Worm (Caenorhabditis elegans) whole organism, L2 larva: ENCODE results near the gene epic-2.

Source experiments
- ama-1 ChIP-seq: fragments of 150-350 bp; optimal IDR thresholded peaks from 2 replicates; lab custom pipeline; 2018; ENCODE audit warnings: inconsistent platforms
- ceh-16 ChIP-seq: fragments of 150-350 bp; optimal IDR thresholded peaks from 2 replicates; lab custom pipeline; 2014; ENCODE audit warnings: missing biosample characterization, missing genetic modification characterization
- fos-1 ChIP-seq: fragments of 150-350 bp; optimal IDR thresholded peaks from 2 replicates; lab custom pipeline; 2014; ENCODE audit warnings: missing biosample characterization, missing genetic modification characterization
- lin-39 ChIP-seq: fragments of 150-350 bp; optimal IDR thresholded peaks from 2 replicates; lab custom pipeline; 2014; ENCODE audit warnings: missing biosample characterization, missing genetic modification reagents, missing genetic modification characterization
- lsy-2 ChIP-seq, 2 experiments: fragments of 150-350 bp in 1 of 2; sonication (generic microtip) in 1 of 2; optimal IDR thresholded peaks; 2 replicates each; lab custom pipeline; 2014 to 2017; ENCODE audit warnings: missing biosample characterization in 2 of 2, missing genetic modification characterization in 2 of 2
- nhr-12 ChIP-seq: fragments of 150-350 bp; optimal IDR thresholded peaks from 2 replicates; lab custom pipeline; 2014; ENCODE audit warnings: missing biosample characterization, missing genetic modification characterization
- nhr-237 ChIP-seq: fragments of 150-350 bp; optimal IDR thresholded peaks from 2 replicates; lab custom pipeline; 2014; ENCODE audit warnings: missing biosample characterization, missing genetic modification characterization
- nhr-77 ChIP-seq: fragments of 150-350 bp; optimal IDR thresholded peaks from 2 replicates; lab custom pipeline; 2014; ENCODE audit warnings: missing biosample characterization, missing genetic modification characterization
- unc-62 ChIP-seq: fragments of 150-350 bp; optimal IDR thresholded peaks from 2 replicates; lab custom pipeline; 2014; ENCODE audit warnings: missing biosample characterization, missing genetic modification reagents, missing genetic modification characterization
- zag-1 ChIP-seq: fragments of 150-350 bp; optimal IDR thresholded peaks from 2 replicates; lab custom pipeline; 2014; ENCODE audit warnings: missing biosample characterization, missing genetic modification characterization

DNA sequence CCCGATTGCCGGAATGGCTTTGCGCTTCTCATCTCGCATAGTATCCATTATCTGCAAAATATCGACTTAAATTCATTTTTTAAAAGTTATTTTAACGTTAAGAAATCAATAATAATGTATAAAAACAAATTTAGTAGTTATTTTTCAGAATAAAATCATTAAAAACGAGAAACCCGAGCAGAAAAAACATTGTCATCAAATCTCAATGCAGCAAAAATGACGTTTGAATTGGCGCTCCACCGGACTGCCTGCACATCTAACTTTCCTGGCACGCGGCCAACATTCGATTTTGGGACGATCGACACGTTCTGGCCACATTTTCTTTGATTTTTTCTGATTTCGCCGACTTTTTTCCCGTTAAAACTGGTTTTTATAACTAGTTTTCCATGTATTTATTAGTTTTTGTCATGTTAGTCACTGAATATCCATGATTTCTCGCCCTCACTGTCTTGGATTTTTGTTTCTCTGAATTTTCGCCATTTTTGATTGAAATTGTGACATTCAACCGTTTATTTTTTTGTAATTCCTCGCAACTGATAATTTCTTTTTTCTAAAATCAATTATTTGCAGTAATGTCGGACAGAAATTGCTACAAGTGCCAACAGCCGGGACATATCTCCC is 10.8 kb upstream of the epic-2 start, which contains the start of the genes pbs-1 and K08D12.3:
- TF ChIP-seq nhr-12 (tag; lab: Kevin White, UChicago) (no peak), zag-1 (tag; lab: Kevin White, UChicago) (no peak), ama-1 (lab: Kevin White, UChicago) (peak; percentile 72), unc-62 (GFP tag; lab: Kevin White, UChicago) (no peak), fos-1 (tag; lab: Kevin White, UChicago) (peak; percentile 27), nhr-77 (no peak), nhr-237 (tag; lab: Kevin White, UChicago) (no peak), ceh-16 (tag; lab: Kevin White, UChicago) (peak; percentile 55), lin-39 (tag; lab: Kevin White, UChicago) (no peak), lsy-2 (tag; optimal IDR thresholded peaks at IDR 0.05; lab: Kevin White, UChicago) (peak; percentile 71 to 92)
